Comparison of ENCODE assay signal across 6 worm cellular contexts in the genomic region with DNA sequence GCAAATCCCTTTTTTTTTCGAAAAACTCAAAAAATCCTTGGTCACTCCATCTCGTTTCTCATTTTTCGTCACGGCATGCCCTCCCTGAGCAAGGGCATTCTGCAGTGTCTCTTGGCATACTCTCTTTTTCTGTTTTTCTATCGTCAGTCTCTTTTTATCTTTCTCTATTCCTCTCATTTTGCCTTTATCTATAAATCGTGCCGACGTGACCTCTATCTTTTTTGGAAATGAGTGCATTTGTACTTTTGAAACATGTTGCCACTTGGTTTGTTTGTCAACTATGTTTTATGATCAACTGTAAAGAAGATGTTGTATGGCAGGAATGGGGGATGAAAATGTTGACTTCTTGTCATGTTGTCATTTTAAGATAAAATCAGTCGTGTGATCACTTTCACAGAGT.
TF ChIP-seq lines count a peak whose summit lies in the region.

No protein-coding gene starts in this region.

TF ChIP-seq in whole organism, L1 larva, 84 proteins besides CTCF, POLR2A, EP300 and RAD21 (continues in another document):
- TF ChIP-seq pqm-1 (tag; optimal IDR thresholded peaks at IDR 0.05; lab: Kevin White, UChicago) (no peak), ceh-8 (GFP tag; optimal IDR thresholded peaks at IDR 0.05; lab: Kevin White, UChicago) (no peak), hlh-4 (tag; optimal IDR thresholded peaks at IDR 0.05; lab: Kevin White, UChicago) (no peak), jun-1 (tag; optimal IDR thresholded peaks at IDR 0.05; lab: Kevin White, UChicago) (no peak), aha-1 (tag; optimal IDR thresholded peaks at IDR 0.05; lab: Kevin White, UChicago) (no peak), unc-62 (GFP tag; optimal IDR thresholded peaks at IDR 0.05; lab: Kevin White, UChicago) (no peak), pax-3 (tag; optimal IDR thresholded peaks at IDR 0.05; lab: Kevin White, UChicago) (no peak), ztf-11 (tag; optimal IDR thresholded peaks at IDR 0.05; lab: Kevin White, UChicago) (no peak), F16B12.6 (tag; optimal IDR thresholded peaks at IDR 0.05; lab: Kevin White, UChicago) (no peak), ceh-82 (tag; optimal IDR thresholded peaks at IDR 0.05; lab: Kevin White, UChicago) (peak in 1 of 3 experiments; percentile 48), egl-13 (tag; optimal IDR thresholded peaks at IDR 0.05; lab: Kevin White, UChicago) (no peak), elt-2 (tag; optimal IDR thresholded peaks at IDR 0.05; lab: Kevin White, UChicago) (peak; percentile 13), fkh-4 (tag; optimal IDR thresholded peaks at IDR 0.05; lab: Kevin White, UChicago; ENCODE audit: borderline replicate concordance) (no peak), nhr-84 (tag; optimal IDR thresholded peaks at IDR 0.05; lab: Kevin White, UChicago) (no peak), ceh-88 (GFP tag; IDR thresholded peaks at IDR 0.05; lab: Robert Waterston, UW) (no peak)

TF ChIP-seq in whole organism, L2 larva, 48 proteins besides CTCF, POLR2A, EP300 and RAD21 (continues in another document):
- TF ChIP-seq blmp-1 (tag; optimal IDR thresholded peaks at IDR 0.05; lab: Kevin White, UChicago; ENCODE audit: insufficient read depth), result peak; percentile 62
- no peak for TF ChIP-seq alr-1 (tag; optimal IDR thresholded peaks at IDR 0.05; lab: Kevin White, UChicago)
- TF ChIP-seq egl-27 (tag; optimal IDR thresholded peaks at IDR 0.05; lab: Kevin White, UChicago), result peak; percentile 83
- peak in 1 of 2 experiments; percentile 76 for TF ChIP-seq lsy-2 (tag; optimal IDR thresholded peaks at IDR 0.05; lab: Kevin White, UChicago)
- TF ChIP-seq ztf-1 (GFP tag; conservative IDR thresholded peaks at IDR 0.05; lab: Robert Waterston, UW), result no peak
- TF ChIP-seq nhr-25 (tag; optimal IDR thresholded peaks at IDR 0.05; lab: Kevin White, UChicago), result peak; percentile 65
- no peak for TF ChIP-seq unc-55 (GFP tag; optimal IDR thresholded peaks at IDR 0.05; lab: Kevin White, UChicago)
- TF ChIP-seq unc-39 (tag; optimal IDR thresholded peaks at IDR 0.05; lab: Kevin White, UChicago), result no peak
- peak; percentile 2 to 63 for TF ChIP-seq mdl-1 (tag; optimal IDR thresholded peaks at IDR 0.05; lab: Kevin White, UChicago)
- TF ChIP-seq nhr-23 (tag; optimal IDR thresholded peaks at IDR 0.05; lab: Kevin White, UChicago), result no peak
- TF ChIP-seq ceh-82 (tag; optimal IDR thresholded peaks at IDR 0.05; lab: Kevin White, UChicago), result no peak
- no peak for TF ChIP-seq R02D3.7 (tag; optimal IDR thresholded peaks at IDR 0.05; lab: Kevin White, UChicago)
- peak; percentile 74 for TF ChIP-seq zag-1 (tag; optimal IDR thresholded peaks at IDR 0.05; lab: Kevin White, UChicago)
- TF ChIP-seq sma-3 (GFP tag; optimal IDR thresholded peaks at IDR 0.05; lab: Kevin White, UChicago), result peak; percentile 61
- no peak for TF ChIP-seq ztf-11 (tag; optimal IDR thresholded peaks at IDR 0.05; lab: Kevin White, UChicago)

TF ChIP-seq in whole organism, L3 larva, 47 proteins besides CTCF, POLR2A, EP300 and RAD21 (continues in another document):
- TF ChIP-seq nhr-25 (tag; optimal IDR thresholded peaks at IDR 0.05; lab: Kevin White, UChicago) (peak; percentile 91), nhr-11 (tag; optimal IDR thresholded peaks at IDR 0.05; lab: Kevin White, UChicago) (no peak), elt-2 (tag; optimal IDR thresholded peaks at IDR 0.05; lab: Kevin White, UChicago) (peak; percentile 40), egl-5 (tag; optimal IDR thresholded peaks at IDR 0.05; lab: Kevin White, UChicago) (no peak), egl-27 (tag; optimal IDR thresholded peaks at IDR 0.05; lab: Kevin White, UChicago) (no peak), nhr-237 (tag; optimal IDR thresholded peaks at IDR 0.05; lab: Kevin White, UChicago) (no peak), pha-4 (tag; optimal IDR thresholded peaks at IDR 0.05; lab: Kevin White, UChicago) (peak; percentile 35), eor-1 (tag; optimal IDR thresholded peaks at IDR 0.05; lab: Kevin White, UChicago) (no peak), fos-1 (tag; optimal IDR thresholded peaks at IDR 0.05; lab: Kevin White, UChicago) (no peak), mdl-1 (tag; optimal IDR thresholded peaks at IDR 0.05; lab: Kevin White, UChicago) (peak; percentile 42), lin-15B (tag; optimal IDR thresholded peaks at IDR 0.05; lab: Kevin White, UChicago) (peak; percentile 12), nhr-67 (tag; optimal IDR thresholded peaks at IDR 0.05; lab: Kevin White, UChicago) (no peak), ztf-4 (tag; optimal IDR thresholded peaks at IDR 0.05; lab: Kevin White, UChicago) (no peak), mml-1 (tag; optimal IDR thresholded peaks at IDR 0.05; lab: Kevin White, UChicago) (no peak), ZK546.5 (tag; optimal IDR thresholded peaks at IDR 0.05; lab: Kevin White, UChicago) (no peak), aly-2 (tag; optimal IDR thresholded peaks at IDR 0.05; lab: Kevin White, UChicago) (no peak)

TF ChIP-seq in whole organism, L4 larva, 104 proteins besides CTCF, POLR2A, EP300 and RAD21 (continues in another document):
- TF ChIP-seq ceh-44 (GFP tag; IDR thresholded peaks at IDR 0.05; lab: Robert Waterston, UW) (no peak), Y105C5A.15 (GFP tag; IDR thresholded peaks at IDR 0.05; lab: Robert Waterston, UW) (no peak), daf-19 (GFP tag; conservative IDR thresholded peaks at IDR 0.05; lab: Robert Waterston, UW) (no peak), pha-4 (GFP tag; IDR thresholded peaks at IDR 0.05; lab: Robert Waterston, UW) (no peak), pha-4 (tag; optimal IDR thresholded peaks at IDR 0.05; lab: Kevin White, UChicago) (no peak), php-3 (GFP tag; IDR thresholded peaks at IDR 0.05; lab: Robert Waterston, UW) (no peak), ZK337.2 (GFP tag; IDR thresholded peaks at IDR 0.05; lab: Robert Waterston, UW) (no peak), F44E2.7 (GFP tag; IDR thresholded peaks at IDR 0.05; lab: Robert Waterston, UW) (no peak), ceh-82 (tag; optimal IDR thresholded peaks at IDR 0.05; lab: Kevin White, UChicago) (no peak), madf-5 (GFP tag; IDR thresholded peaks at IDR 0.05; lab: Robert Waterston, UW) (no peak), ceh-20 (GFP tag; IDR thresholded peaks at IDR 0.05; lab: Robert Waterston, UW) (no peak), aha-1 (tag; lab: Kevin White, UChicago) (peak; percentile 86), Y75B8A.6 (GFP tag; IDR thresholded peaks at IDR 0.05; lab: Robert Waterston, UW) (no peak), lin-15B (tag; optimal IDR thresholded peaks at IDR 0.05; lab: Kevin White, UChicago) (no peak), nhr-77 (tag; optimal IDR thresholded peaks at IDR 0.05; lab: Kevin White, UChicago) (peak; percentile 74), nhr-11 (tag; optimal IDR thresholded peaks at IDR 0.05; lab: Kevin White, UChicago) (peak; percentile 65), dve-1 (tag; optimal IDR thresholded peaks at IDR 0.05; lab: Kevin White, UChicago; ENCODE audit: insufficient read depth) (peak; percentile 75)

TF ChIP-seq in whole organism, late embryonic, 69 proteins besides CTCF, POLR2A, EP300 and RAD21:
- peak; percentile 1 for TF ChIP-seq nfya-1 (tag; optimal IDR thresholded peaks at IDR 0.05; lab: Kevin White, UChicago)
- TF ChIP-seq zip-5 (tag; optimal IDR thresholded peaks at IDR 0.05; lab: Kevin White, UChicago), result no peak
- no peak for TF ChIP-seq T23F11.4 (GFP tag; optimal IDR thresholded peaks at IDR 0.05; lab: Kevin White, UChicago)
- TF ChIP-seq rnt-1 (tag; optimal IDR thresholded peaks at IDR 0.05; lab: Kevin White, UChicago), result no peak
- no peak for TF ChIP-seq sdc-2 (tag; optimal IDR thresholded peaks at IDR 0.05; lab: Kevin White, UChicago)
- no peak for TF ChIP-seq hlh-13 (GFP tag; optimal IDR thresholded peaks at IDR 0.05; lab: Kevin White, UChicago)
- TF ChIP-seq ceh-6 (GFP tag; optimal IDR thresholded peaks at IDR 0.05; lab: Kevin White, UChicago), result no peak
- no peak for TF ChIP-seq syd-9 (tag; optimal IDR thresholded peaks at IDR 0.05; lab: Kevin White, UChicago)
- no peak for TF ChIP-seq ttx-3 (tag; optimal IDR thresholded peaks at IDR 0.05; lab: Kevin White, UChicago)
- peak; percentile 16 for TF ChIP-seq elt-2 (tag; optimal IDR thresholded peaks at IDR 0.05; lab: Kevin White, UChicago)
- TF ChIP-seq hlh-6 (tag; optimal IDR thresholded peaks at IDR 0.05; lab: Kevin White, UChicago), result no peak
- TF ChIP-seq ets-4 (tag; optimal IDR thresholded peaks at IDR 0.05; lab: Kevin White, UChicago), result no peak
- no peak for TF ChIP-seq sox-4 (tag; optimal IDR thresholded peaks at IDR 0.05; lab: Kevin White, UChicago)

TF ChIP-seq in whole organism, young adult, 124 proteins besides CTCF, POLR2A, EP300 and RAD21:
- TF ChIP-seq Y56A3A.18 (GFP tag; IDR thresholded peaks at IDR 0.05; lab: Robert Waterston, UW), result no peak
- peak; percentile 82 for TF ChIP-seq hmg-1.2 (GFP tag; IDR thresholded peaks at IDR 0.05; lab: Robert Waterston, UW)
- no peak for TF ChIP-seq D2030.7 (GFP tag; IDR thresholded peaks at IDR 0.05; lab: Robert Waterston, UW)
- TF ChIP-seq ceh-27 (GFP tag; optimal IDR thresholded peaks at IDR 0.05; lab: Kevin White, UChicago), result peak; percentile 19
- TF ChIP-seq ccch-3 (GFP tag; optimal IDR thresholded peaks at IDR 0.05; lab: Kevin White, UChicago), result no peak
- no peak for TF ChIP-seq T07F8.4 (tag; optimal IDR thresholded peaks at IDR 0.05; lab: Kevin White, UChicago)
- no peak for TF ChIP-seq lsy-27 (tag; optimal IDR thresholded peaks at IDR 0.05; lab: Kevin White, UChicago; ENCODE audit: borderline replicate concordance, insufficient read depth)
- no peak for TF ChIP-seq rec-8 (tag; optimal IDR thresholded peaks at IDR 0.05; lab: Kevin White, UChicago)
- no peak for TF ChIP-seq K12H6.12 (tag; optimal IDR thresholded peaks at IDR 0.05; lab: Kevin White, UChicago)
- peak; percentile 55 for TF ChIP-seq nhr-80 (tag; optimal IDR thresholded peaks at IDR 0.05; lab: Kevin White, UChicago)
- TF ChIP-seq F39B2.1 (GFP tag; IDR thresholded peaks at IDR 0.05; lab: Robert Waterston, UW), result no peak
- no peak for TF ChIP-seq hrde-1 (tag; optimal IDR thresholded peaks at IDR 0.05; lab: Kevin White, UChicago; ENCODE audit: borderline replicate concordance)
